Fruit fly (Drosophila melanogaster) whole organism: ENCODE data around the gene SC35.

Source experiments
- CG8478 ChIP-seq: fragments of >200 bp; optimal IDR thresholded peaks from 2 replicates; lab custom pipeline; 2018; ENCODE audit warnings: inconsistent platforms
- Dll ChIP-seq: fragments of >200 bp; optimal IDR thresholded peaks from 2 replicates; lab custom pipeline; 2017
- EcR ChIP-seq, 2 experiments: fragments of >200 bp; optimal IDR thresholded peaks; 2 replicates each; lab custom pipeline; 2017; ENCODE audit warnings: missing biosample characterization in 2 of 2, missing genetic modification characterization in 2 of 2, missing genetic modification reagents in 2 of 2
- pan ChIP-seq: fragments of >200 bp; optimal IDR thresholded peaks from 2 replicates; lab custom pipeline; 2017
- psq ChIP-seq: fragments of >200 bp; optimal IDR thresholded peaks from 2 replicates; lab custom pipeline; 2017
- usp ChIP-seq: fragments of >200 bp; optimal IDR thresholded peaks from 2 replicates; lab custom pipeline; 2017; ENCODE audit warnings: missing biosample characterization, missing genetic modification characterization, mixed read lengths

SC35 gene

dm6 chr2L:12430792-12431191, 3.7 kb downstream of the SC35 start, which contains the start of gene CG5435:
TSS of gene CG5435 (minus strand) at chr2L:12430892.
- TF ChIP-seq Dll (lab: Kevin White, UChicago) (no peak), EcR (GFP tag; optimal IDR thresholded peaks at IDR 0.05; lab: Kevin White, UChicago) (no peak), psq (no peak), usp (GFP tag; lab: Kevin White, UChicago) (no peak), CG8478 (no peak), pan (no peak)

dm6 chr2L:12427487-12428101, 6.9 kb downstream of the SC35 start, which contains the start of the genes CG5446 and Trm1:
TSS of gene CG5446 (minus strand) at chr2L:12427709.
TSS of gene Trm1 (plus strand) at chr2L:12428028.
- TF ChIP-seq Dll (lab: Kevin White, UChicago) (no peak), psq (no peak), CG8478 (no peak), usp (GFP tag; lab: Kevin White, UChicago) (no peak), pan (no peak), EcR (GFP tag; optimal IDR thresholded peaks at IDR 0.05; lab: Kevin White, UChicago) (no peak)

- TF ChIP-seq psq (no peak), pan (no peak), CG8478 (no peak), usp (GFP tag; lab: Kevin White, UChicago) (no peak), EcR (GFP tag; optimal IDR thresholded peaks at IDR 0.05; lab: Kevin White, UChicago) (no peak), Dll (lab: Kevin White, UChicago) (no peak)
Measured at dm6 chr2L:12424555-12424954, 9.9 kb downstream of the SC35 start, which contains the start of gene Fam92. TSS of gene Fam92 (plus strand) at chr2L:12424904.

- TF ChIP-seq pan = no peak
- no peak for TF ChIP-seq CG8478
- TF ChIP-seq psq = no peak
- no peak for TF ChIP-seq usp (GFP tag; lab: Kevin White, UChicago)
- TF ChIP-seq Dll (lab: Kevin White, UChicago) = no peak
- TF ChIP-seq EcR (GFP tag; optimal IDR thresholded peaks at IDR 0.05; lab: Kevin White, UChicago) = no peak
Measured at dm6 chr2L:12423106-12423836, 11.2 kb downstream of the SC35 start, which contains the start of gene vir-1. TSS of gene vir-1 (minus strand) at chr2L:12423439.

dm6 chr2L:12421793-12422691, 12.4 kb downstream of the SC35 start:
- no peak for TF ChIP-seq psq
- no peak for TF ChIP-seq CG8478
- TF ChIP-seq usp (GFP tag; lab: Kevin White, UChicago) = no peak
- TF ChIP-seq Dll (lab: Kevin White, UChicago) = no peak
- no peak for TF ChIP-seq EcR (GFP tag; optimal IDR thresholded peaks at IDR 0.05; lab: Kevin White, UChicago)
- TF ChIP-seq pan = no peak

- no peak for TF ChIP-seq pan
- TF ChIP-seq psq = no peak
- no peak for TF ChIP-seq usp (GFP tag; lab: Kevin White, UChicago)
- TF ChIP-seq CG8478 = no peak
- TF ChIP-seq Dll (lab: Kevin White, UChicago) = no peak
- no peak for TF ChIP-seq EcR (GFP tag; optimal IDR thresholded peaks at IDR 0.05; lab: Kevin White, UChicago)
Measured at dm6 chr2L:12421188-12421587, 13.3 kb downstream of the SC35 start.

dm6 chr2L:12415485-12416137, 18.9 kb downstream of the SC35 start:
- TF ChIP-seq usp (GFP tag; lab: Kevin White, UChicago) (no peak), Dll (lab: Kevin White, UChicago) (no peak), pan (no peak), psq (no peak), CG8478 (no peak), EcR (GFP tag; optimal IDR thresholded peaks at IDR 0.05; lab: Kevin White, UChicago) (no peak)

dm6 chr2L:12413899-12414298, 20.6 kb downstream of the SC35 start:
- no peak for TF ChIP-seq pan
- no peak for TF ChIP-seq CG8478

- TF ChIP-seq CG8478 (no peak), EcR (GFP tag; optimal IDR thresholded peaks at IDR 0.05; lab: Kevin White, UChicago) (no peak), usp (GFP tag; lab: Kevin White, UChicago) (no peak), psq (no peak), Dll (lab: Kevin White, UChicago) (no peak), pan (no peak)
Measured at dm6 chr2L:12410679-12411078, 23.8 kb downstream of the SC35 start.

dm6 chr2L:12404555-12405077, 29.8 kb downstream of the SC35 start:
- TF ChIP-seq pan = no peak
- no peak for TF ChIP-seq EcR (GFP tag; optimal IDR thresholded peaks at IDR 0.05; lab: Kevin White, UChicago)
- no peak for TF ChIP-seq psq
- no peak for TF ChIP-seq CG8478

- TF ChIP-seq CG8478 = no peak
- no peak for TF ChIP-seq pan
- TF ChIP-seq Dll (lab: Kevin White, UChicago) = no peak
- no peak for TF ChIP-seq usp (GFP tag; lab: Kevin White, UChicago)
- TF ChIP-seq psq = no peak
- TF ChIP-seq EcR (GFP tag; optimal IDR thresholded peaks at IDR 0.05; lab: Kevin White, UChicago) = no peak
Measured at dm6 chr2L:12397974-12398373, 36.5 kb downstream of the SC35 start, which contains the start of gene Pkd2. TSS of gene Pkd2 (plus strand) at chr2L:12398274.
